Fruit fly (Drosophila melanogaster): ENCODE data around the gene mthl2.
A peak's percentile ranks its signal among the peaks of the same experiment; 100 is the strongest.

Gene mthl2

dm6 chr3L:5577250-5578138, 27.1 kb upstream of the mthl2 start, which contains the start of gene Msr-110:
Msr-110 (minus strand) TSS chr3L:5577348.
- TF ChIP-seq Met (GFP tag; optimal IDR thresholded peaks at IDR 0.05) = peak; percentile 79
- TF ChIP-seq achi (GFP tag; optimal IDR thresholded peaks at IDR 0.05) = peak; percentile 94
- peak; percentile 97 for TF ChIP-seq CG15336 (GFP tag; IDR thresholded peaks at IDR 0.05)
- peak; percentile 74 for TF ChIP-seq dsx (GFP tag; optimal IDR thresholded peaks at IDR 0.05; ENCODE audit: poor library complexity, severe bottlenecking)
- peak; percentile 69 for TF ChIP-seq cyc (GFP tag; optimal IDR thresholded peaks at IDR 0.05)
- TF ChIP-seq CG6854 (GFP tag; optimal IDR thresholded peaks at IDR 0.05) = peak; percentile 95
- TF ChIP-seq acj6 (GFP tag; optimal IDR thresholded peaks at IDR 0.05) = peak; percentile 89
- peak; percentile 70 for TF ChIP-seq CG8319 (GFP tag; optimal IDR thresholded peaks at IDR 0.05)
- peak; percentile 71 for TF ChIP-seq Hr39 (GFP tag; optimal IDR thresholded peaks at IDR 0.05)
- TF ChIP-seq Eip93F (GFP tag; optimal IDR thresholded peaks at IDR 0.05) = peak; percentile 82
- TF ChIP-seq CG32006 (GFP tag; optimal IDR thresholded peaks at IDR 0.05) = peak; percentile 98
- TF ChIP-seq ss (GFP tag; optimal IDR thresholded peaks at IDR 0.05) = peak; percentile 97 to 99
- TF ChIP-seq Sox14 (GFP tag; optimal IDR thresholded peaks at IDR 0.05) = peak; percentile 78
- TF ChIP-seq esn (GFP tag; optimal IDR thresholded peaks at IDR 0.05) = peak; percentile 86
- TF ChIP-seq CG7368 (GFP tag; optimal IDR thresholded peaks at IDR 0.05) = peak; percentile 86
- peak; percentile 97 for TF ChIP-seq Eip78C (GFP tag)
- peak; percentile 91 for TF ChIP-seq OdsH (GFP tag; optimal IDR thresholded peaks at IDR 0.05)
- peak; percentile 86 for TF ChIP-seq CG6792 (GFP tag; optimal IDR thresholded peaks at IDR 0.05)
- TF ChIP-seq CG11762 (GFP tag; optimal IDR thresholded peaks at IDR 0.05; ENCODE audit: insufficient read depth) = peak; percentile 87
- peak; percentile 81 for TF ChIP-seq Ets96B (tag; optimal IDR thresholded peaks at IDR 0.05)
- TF ChIP-seq CG16779 (tag; optimal IDR thresholded peaks at IDR 0.05) = peak; percentile 97
- peak; percentile 95 for TF ChIP-seq CG6276 (GFP tag; optimal IDR thresholded peaks at IDR 0.05)
- TF ChIP-seq fd85E (GFP tag; optimal IDR thresholded peaks at IDR 0.05) = peak; percentile 77
- TF ChIP-seq CG8632 (GFP tag; optimal IDR thresholded peaks at IDR 0.05) = peak; percentile 91
- peak; percentile 90 for TF ChIP-seq svp (GFP tag)
- peak; percentile 72 for TF ChIP-seq lz (GFP tag; optimal IDR thresholded peaks at IDR 0.05)
- TF ChIP-seq Ets21C (GFP tag; optimal IDR thresholded peaks at IDR 0.05) = peak; percentile 50
- TF ChIP-seq Eip75B (GFP tag; optimal IDR thresholded peaks at IDR 0.05) = peak; percentile 86
- peak; percentile 83 for TF ChIP-seq Smox (GFP tag; optimal IDR thresholded peaks at IDR 0.05)
- peak; percentile 92 for TF ChIP-seq dac (GFP tag; optimal IDR thresholded peaks at IDR 0.05)
- peak; percentile 87 for TF ChIP-seq Sox15 (GFP tag; optimal IDR thresholded peaks at IDR 0.05)
- peak; percentile 95 for TF ChIP-seq CG34406 (GFP tag; optimal IDR thresholded peaks at IDR 0.05)
- TF ChIP-seq net (GFP tag; optimal IDR thresholded peaks at IDR 0.05) = peak; percentile 97
- TF ChIP-seq CG31627 (GFP tag; optimal IDR thresholded peaks at IDR 0.05) = peak; percentile 63
- peak; percentile 99 for TF ChIP-seq CG9139 (GFP tag; optimal IDR thresholded peaks at IDR 0.05)
- peak; percentile 84 for TF ChIP-seq CG11902 (GFP tag; optimal IDR thresholded peaks at IDR 0.05)
- TF ChIP-seq CG3032 (tag; optimal IDR thresholded peaks at IDR 0.05) = peak; percentile 85
- peak; percentile 91 to 96 for TF ChIP-seq salr (GFP tag; optimal IDR thresholded peaks at IDR 0.05)
- TF ChIP-seq spab (GFP tag; optimal IDR thresholded peaks at IDR 0.05) = peak; percentile 95
- peak; percentile 95 for TF ChIP-seq eg (GFP tag; IDR thresholded peaks at IDR 0.05)
- TF ChIP-seq fkh (GFP tag; optimal IDR thresholded peaks at IDR 0.05) = peak; percentile 26
- TF ChIP-seq CG6163 (GFP tag; IDR thresholded peaks at IDR 0.05) = peak; percentile 98
- TF ChIP-seq Hr4 (GFP tag; optimal IDR thresholded peaks at IDR 0.05) = peak; percentile 98
- peak; percentile 92 for TF ChIP-seq CG10631 (GFP tag; optimal IDR thresholded peaks at IDR 0.05)
- TF ChIP-seq fd59A (GFP tag; optimal IDR thresholded peaks at IDR 0.05) = peak; percentile 86
- TF ChIP-seq Lpt (GFP tag; optimal IDR thresholded peaks at IDR 0.05) = peak; percentile 93
- peak; percentile 97 for TF ChIP-seq CG4318 (GFP tag; optimal IDR thresholded peaks at IDR 0.05)
- TF ChIP-seq pdm3 (GFP tag; optimal IDR thresholded peaks at IDR 0.05) = peak; percentile 83
- TF ChIP-seq CG6808 (GFP tag; optimal IDR thresholded peaks at IDR 0.05) = peak; percentile 96
- TF ChIP-seq CG3919 (GFP tag; optimal IDR thresholded peaks at IDR 0.05) = peak; percentile 93
